Worm (Caenorhabditis elegans) whole organism, young adult: ENCODE results near the gene Y4C6B.4.

Experiments
- B0336.3 ChIP-seq: fragments of 200-800 bp; sonication (Bioruptor generic); IDR thresholded peaks from 2 replicates; pipeline ENCODE4 v1.3.6; 2022; ENCODE audit warnings: missing genetic modification characterization, missing compliant biosample characterization
- C06A6.2 ChIP-seq: fragments of 200-800 bp; sonication (Bioruptor generic); conservative IDR thresholded peaks from 2 replicates; pipeline ENCODE4 v1.3.6; 2022; ENCODE audit warnings: missing genetic modification characterization, missing compliant biosample characterization
- F23B12.7 ChIP-seq: sonication (generic microtip); optimal IDR thresholded peaks from 2 replicates; lab custom pipeline; 2017; ENCODE audit warnings: missing genetic modification characterization, mild to moderate bottlenecking, missing compliant biosample characterization, antibody characterized with exemption, moderate library complexity; ENCODE audit not compliant: insufficient read depth
- F52B5.7 ChIP-seq: sonication (generic microtip); optimal IDR thresholded peaks from 2 replicates; lab custom pipeline; 2016; ENCODE audit warnings: mild to moderate bottlenecking, missing genetic modification characterization, missing compliant biosample characterization
- F57C9.4 ChIP-seq: sonication (generic microtip); optimal IDR thresholded peaks from 2 replicates; lab custom pipeline; 2017; ENCODE audit warnings: mild to moderate bottlenecking, missing genetic modification characterization, missing compliant biosample characterization
- Y53G8AR.9 ChIP-seq: fragments of 200-800 bp; sonication (Bioruptor generic); conservative IDR thresholded peaks from 2 replicates; pipeline ENCODE4 v1.3.6; 2022; ENCODE audit warnings: missing genetic modification reagents, missing genetic modification characterization, missing compliant biosample characterization
- Y56A3A.18 ChIP-seq: fragments of 200-800 bp; sonication (Bioruptor generic); IDR thresholded peaks from 2 replicates; pipeline ENCODE4 v1.3.6; 2022; ENCODE audit warnings: missing genetic modification reagents, missing genetic modification characterization, missing compliant biosample characterization
- Y95B8A.8 ChIP-seq: fragments of 200-800 bp; sonication (Bioruptor generic); IDR thresholded peaks from 2 replicates; pipeline ENCODE4 v1.3.6; 2022; ENCODE audit warnings: missing genetic modification reagents, missing genetic modification characterization, missing compliant biosample characterization
- ZK185.1 ChIP-seq: sonication (generic microtip); optimal IDR thresholded peaks from 2 replicates; lab custom pipeline; 2016; ENCODE audit warnings: mild to moderate bottlenecking, missing genetic modification characterization, missing compliant biosample characterization; ENCODE audit not compliant: poor library complexity, severe bottlenecking
- attf-3 ChIP-seq: fragments of 200-800 bp; sonication (Bioruptor generic); conservative IDR thresholded peaks from 2 replicates; pipeline ENCODE4 v1.3.6; 2022; ENCODE audit warnings: missing genetic modification reagents, missing genetic modification characterization, missing compliant biosample characterization
- ccch-3 ChIP-seq: fragments of 200-800 bp; sonication (Bioruptor generic); optimal IDR thresholded peaks from 2 replicates; lab custom pipeline; 2018; ENCODE audit warnings: mild to moderate bottlenecking, missing genetic modification characterization, missing compliant biosample characterization
- cebp-1 ChIP-seq, 2 experiments: fragments of 200-800 bp in 1 of 2; sonication (Bioruptor generic) in 1 of 2; sonication (generic microtip) in 1 of 2; IDR thresholded peaks in 1 of 2; optimal IDR thresholded peaks in 1 of 2; 2 replicates each; pipeline versions ENCODE4 v1.3.6 to Lab custom; 2017 to 2022; ENCODE audit warnings: missing compliant biosample characterization in 2 of 2, missing genetic modification characterization in 2 of 2, mild to moderate bottlenecking in 1 of 2, missing genetic modification reagents in 1 of 2, moderate library complexity in 1 of 2
- cebp-2 ChIP-seq: fragments of 200-800 bp; sonication (Bioruptor generic); IDR thresholded peaks from 2 replicates; pipeline ENCODE4 v1.3.6; 2022; ENCODE audit warnings: missing genetic modification characterization, missing compliant biosample characterization
- ceh-100 ChIP-seq: fragments of 200-800 bp; sonication (Bioruptor generic); IDR thresholded peaks from 2 replicates; pipeline ENCODE4 v1.3.6; 2022; ENCODE audit warnings: missing genetic modification reagents, missing genetic modification characterization, missing compliant biosample characterization
- efl-1 ChIP-seq: fragments of 150-350 bp; optimal IDR thresholded peaks from 2 replicates; lab custom pipeline; 2014; ENCODE audit warnings: missing biosample characterization, missing genetic modification reagents, missing genetic modification characterization
- gei-17 ChIP-seq: fragments of 200-800 bp; sonication (Bioruptor generic); optimal IDR thresholded peaks from 2 replicates; lab custom pipeline; 2018; ENCODE audit warnings: mild to moderate bottlenecking, missing genetic modification characterization, missing compliant biosample characterization
- lag-1 ChIP-seq: fragments of 200-800 bp; sonication (Bioruptor generic); IDR thresholded peaks from 2 replicates; pipeline ENCODE4 v1.3.6; 2022; ENCODE audit warnings: missing genetic modification reagents, missing genetic modification characterization, missing compliant biosample characterization
- lin-26 ChIP-seq: fragments of 200-800 bp; sonication (Bioruptor generic); IDR thresholded peaks from 2 replicates; pipeline ENCODE4 v1.3.6; 2022; ENCODE audit warnings: missing genetic modification reagents, missing genetic modification characterization, missing compliant biosample characterization
- lsl-1 ChIP-seq: fragments of 200-800 bp; sonication (Bioruptor generic); optimal IDR thresholded peaks from 2 replicates; lab custom pipeline; 2018; ENCODE audit warnings: mild to moderate bottlenecking, missing genetic modification characterization, moderate library complexity, missing compliant biosample characterization
- madf-6 ChIP-seq: fragments of 200-800 bp; sonication (Bioruptor generic); IDR thresholded peaks from 2 replicates; pipeline ENCODE4 v1.3.6; 2022; ENCODE audit warnings: missing genetic modification reagents, missing genetic modification characterization, missing compliant biosample characterization
- mcd-1 ChIP-seq: fragments of 200-800 bp; sonication (Bioruptor generic); IDR thresholded peaks from 2 replicates; pipeline ENCODE4 v1.3.6; 2022; ENCODE audit warnings: missing genetic modification reagents, missing genetic modification characterization, missing compliant biosample characterization
- nhr-80 ChIP-seq: sonication (generic microtip); optimal IDR thresholded peaks from 2 replicates; lab custom pipeline; 2016; ENCODE audit warnings: missing genetic modification characterization, missing compliant biosample characterization
- nhr-90 ChIP-seq: sonication (generic microtip); optimal IDR thresholded peaks from 2 replicates; lab custom pipeline; 2016; ENCODE audit warnings: missing genotype, mild to moderate bottlenecking, missing genetic modification characterization, missing compliant biosample characterization
- rpc-1 ChIP-seq, 2 experiments: fragments of 150-350 bp in 1 of 2; sonication (generic microtip) in 1 of 2; optimal IDR thresholded peaks; 2 replicates each; lab custom pipeline; 2014 to 2018; ENCODE audit warnings: missing biosample characterization in 1 of 2, missing genetic modification characterization in 1 of 2, missing genetic modification reagents in 1 of 2, missing genotype in 1 of 2
- snpc-1.1 ChIP-seq: sonication (generic microtip); optimal IDR thresholded peaks from 2 replicates; lab custom pipeline; 2017; ENCODE audit warnings: missing genetic modification characterization, mild to moderate bottlenecking, missing compliant biosample characterization, antibody characterized with exemption, moderate library complexity, missing genotype, missing genetic modification reagents; ENCODE audit not compliant: insufficient read depth
- snpc-1.3 ChIP-seq: sonication (generic microtip); optimal IDR thresholded peaks from 2 replicates; lab custom pipeline; 2017; ENCODE audit warnings: missing genetic modification characterization, mild to moderate bottlenecking, missing compliant biosample characterization, antibody characterized with exemption, moderate library complexity, missing genotype, missing genetic modification reagents; ENCODE audit not compliant: insufficient read depth
- snpc-4 ChIP-seq, 5 experiments: fragments of 150-350 bp in 1 of 5; sonication (generic microtip) in 4 of 5; optimal IDR thresholded peaks; 2 replicates each; lab custom pipeline; 2014 to 2018; ENCODE audit warnings: missing genetic modification characterization in 5 of 5, missing biosample characterization in 3 of 5, antibody characterized with exemption in 2 of 5, mild to moderate bottlenecking in 2 of 5, missing compliant biosample characterization in 2 of 5, missing genotype in 2 of 5, moderate library complexity in 2 of 5, missing genetic modification reagents in 1 of 5
- zim-3 ChIP-seq: sonication (generic microtip); optimal IDR thresholded peaks from 2 replicates; lab custom pipeline; 2017; ENCODE audit warnings: mild to moderate bottlenecking, missing genetic modification characterization, moderate library complexity, missing compliant biosample characterization
- ztf-22 ChIP-seq: fragments of 200-800 bp; sonication (Bioruptor generic); optimal IDR thresholded peaks from 2 replicates; lab custom pipeline; 2018; ENCODE audit warnings: mild to moderate bottlenecking, missing genetic modification characterization, moderate library complexity, missing compliant biosample characterization

Y4C6B.4 gene

ce11 chrIV:5369414-5369813 lies 43.2 kb downstream of the Y4C6B.4 start, which contains the start of gene F41H10.3:
F41H10.3 (plus strand) TSS chrIV:5369801.
- TF ChIP-seq ztf-22 (no peak), snpc-1.1 (tag; lab: Kevin White, UChicago) (no peak), madf-6 (GFP tag; lab: Robert Waterston, UW) (no peak), mcd-1 (GFP tag; lab: Robert Waterston, UW) (0 out of 2 replicates have a peak, but pooled peaks have one; percentile 31), lin-26 (no peak), snpc-4 (GFP tag; optimal IDR thresholded peaks at IDR 0.05; lab: Kevin White, UChicago) (no peak), snpc-4 (tag; optimal IDR thresholded peaks at IDR 0.05; lab: Kevin White, UChicago) (no peak)
- TF ChIP-seq, all 124 proteins: peak for 1

ce11 chrIV:5370914-5371313 lies 44.7 kb downstream of the Y4C6B.4 start:
- TF ChIP-seq snpc-1.3 (tag; lab: Kevin White, UChicago) (peak; percentile 18), rpc-1 (optimal IDR thresholded peaks at IDR 0.05; lab: Kevin White, UChicago) (peak; percentile 14), rpc-1 (tag; optimal IDR thresholded peaks at IDR 0.05; lab: Kevin White, UChicago) (no peak), snpc-4 (GFP tag; optimal IDR thresholded peaks at IDR 0.05; lab: Kevin White, UChicago) (no peak), snpc-4 (tag; optimal IDR thresholded peaks at IDR 0.05; lab: Kevin White, UChicago) (peak in 2 of 4 experiments; percentile 65 to 78), gei-17 (no peak), efl-1 (GFP tag; lab: Kevin White, UChicago) (peak; percentile 12), ceh-100 (GFP tag; lab: Robert Waterston, UW) (0 out of 2 replicates have a peak, but pooled peaks have one; percentile 26), lsl-1 (GFP tag; lab: Kevin White, UChicago) (peak; percentile 9), B0336.3 (GFP tag; lab: Robert Waterston, UW) (no peak), ccch-3 (GFP tag; lab: Kevin White, UChicago) (no peak), lag-1 (no peak), cebp-1 (GFP tag; IDR thresholded peaks at IDR 0.05; lab: Robert Waterston, UW) (no peak), cebp-1 (tag; optimal IDR thresholded peaks at IDR 0.05; lab: Kevin White, UChicago) (peak; percentile 6)

- TF ChIP-seq nhr-80 (tag; lab: Kevin White, UChicago) (peak; percentile 66), nhr-90 (tag; lab: Kevin White, UChicago) (peak; percentile 44), Y95B8A.8 (GFP tag; lab: Robert Waterston, UW) (no peak), snpc-1.3 (tag; lab: Kevin White, UChicago) (peak; percentile 34), F23B12.7 (peak; percentile 47), F57C9.4 (no peak), ZK185.1 (tag; lab: Kevin White, UChicago) (peak; percentile 24), C06A6.2 (0 out of 2 replicates have a peak, but pooled peaks have one; percentile 6)
Observed at ce11 chrIV:5374321-5374720, 48.1 kb downstream of the Y4C6B.4 start.

ce11 chrIV:5374946-5375345 lies 48.7 kb downstream of the Y4C6B.4 start:
- TF ChIP-seq Y56A3A.18 (GFP tag; lab: Robert Waterston, UW): 0 out of 2 replicates have a peak, but pooled peaks have one; percentile 7
- peak; percentile 35 for TF ChIP-seq zim-3
- TF ChIP-seq attf-3 (GFP tag; lab: Robert Waterston, UW): no peak
- TF ChIP-seq cebp-2 (GFP tag; lab: Robert Waterston, UW): 0 out of 2 replicates have a peak, but pooled peaks have one; percentile 4
- 0 out of 2 replicates have a peak, but pooled peaks have one; percentile 9 for TF ChIP-seq Y53G8AR.9 (GFP tag; lab: Robert Waterston, UW)
- no peak for TF ChIP-seq mcd-1 (GFP tag; lab: Robert Waterston, UW)
- TF ChIP-seq F52B5.7: peak; percentile 51
